Worm (Caenorhabditis elegans) whole organism, young adult: Measurements from ENCODE around the gene pld-1.
A peak's percentile ranks its signal among the peaks of the same experiment; 100 is the strongest.

ENCODE experiments used
- B0336.3 ChIP-seq: fragments of 200-800 bp; sonication (Bioruptor generic); IDR thresholded peaks from 2 replicates; pipeline ENCODE4 v1.3.6; 2022; ENCODE audit warnings: missing genetic modification characterization, missing compliant biosample characterization
- C06A6.2 ChIP-seq: fragments of 200-800 bp; sonication (Bioruptor generic); conservative IDR thresholded peaks from 2 replicates; pipeline ENCODE4 v1.3.6; 2022; ENCODE audit warnings: missing genetic modification characterization, missing compliant biosample characterization
- C17E4.6 ChIP-seq: fragments of 200-800 bp; sonication (Bioruptor generic); IDR thresholded peaks from 2 replicates; pipeline ENCODE4 v1.3.6; 2022; ENCODE audit warnings: missing genetic modification reagents, missing genetic modification characterization, missing compliant biosample characterization
- F10E7.11 ChIP-seq: sonication (generic microtip); optimal IDR thresholded peaks from 2 replicates; lab custom pipeline; 2017; ENCODE audit warnings: mild to moderate bottlenecking, missing genetic modification characterization, moderate library complexity, missing compliant biosample characterization
- F33H1.4 ChIP-seq: fragments of 200-800 bp; sonication (Bioruptor generic); IDR thresholded peaks from 2 replicates; pipeline ENCODE4 v1.3.6; 2022; ENCODE audit warnings: missing genetic modification reagents, missing genetic modification characterization, missing compliant biosample characterization
- F37B4.10 ChIP-seq: fragments of 200-800 bp; sonication (Bioruptor generic); IDR thresholded peaks from 2 replicates; pipeline ENCODE4 v1.3.6; 2022; ENCODE audit warnings: missing genetic modification characterization, missing compliant biosample characterization
- F49E8.2 ChIP-seq: sonication (generic microtip); optimal IDR thresholded peaks from 3 replicates; lab custom pipeline; 2017; ENCODE audit warnings: missing genetic modification characterization, mild to moderate bottlenecking, missing compliant biosample characterization, antibody characterized with exemption, moderate library complexity; ENCODE audit not compliant: insufficient read depth
- F52B5.7 ChIP-seq: sonication (generic microtip); optimal IDR thresholded peaks from 2 replicates; lab custom pipeline; 2016; ENCODE audit warnings: mild to moderate bottlenecking, missing genetic modification characterization, missing compliant biosample characterization
- F57C9.4 ChIP-seq: sonication (generic microtip); optimal IDR thresholded peaks from 2 replicates; lab custom pipeline; 2017; ENCODE audit warnings: mild to moderate bottlenecking, missing genetic modification characterization, missing compliant biosample characterization
- T07F8.4 ChIP-seq: sonication (generic microtip); optimal IDR thresholded peaks from 2 replicates; lab custom pipeline; 2016; ENCODE audit warnings: mild to moderate bottlenecking, missing genetic modification characterization, moderate library complexity, missing compliant biosample characterization
- Y53F4B.3 ChIP-seq: fragments of 200-800 bp; sonication (Bioruptor generic); IDR thresholded peaks from 2 replicates; pipeline ENCODE4 v1.3.6; 2022; ENCODE audit warnings: missing genetic modification reagents, missing genetic modification characterization, missing compliant biosample characterization
- Y56A3A.18 ChIP-seq: fragments of 200-800 bp; sonication (Bioruptor generic); IDR thresholded peaks from 2 replicates; pipeline ENCODE4 v1.3.6; 2022; ENCODE audit warnings: missing genetic modification reagents, missing genetic modification characterization, missing compliant biosample characterization
- akir-1 ChIP-seq: fragments of 200-800 bp; sonication (Bioruptor generic); optimal IDR thresholded peaks from 2 replicates; lab custom pipeline; 2018; ENCODE audit warnings: mild to moderate bottlenecking, missing genetic modification characterization, moderate library complexity, missing compliant biosample characterization
- aptf-2 ChIP-seq: fragments of 200-800 bp; sonication (Bioruptor generic); conservative IDR thresholded peaks from 2 replicates; pipeline ENCODE4 v1.3.6; 2022; ENCODE audit warnings: missing genetic modification reagents, missing genetic modification characterization, missing compliant biosample characterization
- bed-1 ChIP-seq: fragments of 200-800 bp; sonication (Bioruptor generic); IDR thresholded peaks from 2 replicates; pipeline ENCODE4 v1.3.6; 2022; ENCODE audit warnings: missing genetic modification reagents, missing genetic modification characterization, missing compliant biosample characterization
- cebp-2 ChIP-seq: fragments of 200-800 bp; sonication (Bioruptor generic); IDR thresholded peaks from 2 replicates; pipeline ENCODE4 v1.3.6; 2022; ENCODE audit warnings: missing genetic modification characterization, missing compliant biosample characterization
- ceh-58 ChIP-seq: fragments of 200-800 bp; sonication (Bioruptor generic); IDR thresholded peaks from 2 replicates; pipeline ENCODE4 v1.3.6; 2022; ENCODE audit warnings: missing genetic modification characterization, missing compliant biosample characterization
- die-1 ChIP-seq: sonication (generic microtip); optimal IDR thresholded peaks from 2 replicates; lab custom pipeline; 2016; ENCODE audit warnings: missing genotype, mild to moderate bottlenecking, missing genetic modification characterization, missing compliant biosample characterization
- dox-1 ChIP-seq: fragments of 200-800 bp; sonication (Bioruptor generic); IDR thresholded peaks from 2 replicates; pipeline ENCODE4 v1.3.6; 2022; ENCODE audit warnings: missing genetic modification reagents, missing genetic modification characterization, missing compliant biosample characterization
- dpl-1 ChIP-seq: fragments of 150-350 bp; optimal IDR thresholded peaks from 2 replicates; lab custom pipeline; 2014; ENCODE audit warnings: missing biosample characterization, missing genetic modification reagents, missing genetic modification characterization
- efl-1 ChIP-seq: fragments of 150-350 bp; optimal IDR thresholded peaks from 2 replicates; lab custom pipeline; 2014; ENCODE audit warnings: missing biosample characterization, missing genetic modification reagents, missing genetic modification characterization
- ekl-4 ChIP-seq: fragments of 200-800 bp; sonication (Bioruptor generic); IDR thresholded peaks from 2 replicates; pipeline ENCODE4 v1.3.6; 2022; ENCODE audit warnings: missing genetic modification reagents, missing genetic modification characterization, missing compliant biosample characterization
- ets-4 ChIP-seq: fragments of 200-800 bp; sonication (Bioruptor generic); optimal IDR thresholded peaks from 2 replicates; lab custom pipeline; 2018; ENCODE audit warnings: mild to moderate bottlenecking, missing genetic modification characterization, missing compliant biosample characterization
- fkh-3 ChIP-seq: sonication (generic microtip); optimal IDR thresholded peaks from 2 replicates; lab custom pipeline; 2016; ENCODE audit warnings: mild to moderate bottlenecking, missing genetic modification characterization, missing compliant biosample characterization
- gei-17 ChIP-seq: fragments of 200-800 bp; sonication (Bioruptor generic); optimal IDR thresholded peaks from 2 replicates; lab custom pipeline; 2018; ENCODE audit warnings: mild to moderate bottlenecking, missing genetic modification characterization, missing compliant biosample characterization
- him-1 ChIP-seq: sonication (generic microtip); optimal IDR thresholded peaks from 2 replicates; lab custom pipeline; 2016; ENCODE audit warnings: missing genotype, missing genetic modification reagents, missing genetic modification characterization, missing compliant biosample characterization
- hlh-26 ChIP-seq: fragments of 200-800 bp; sonication (Bioruptor generic); conservative IDR thresholded peaks from 2 replicates; pipeline ENCODE4 v1.3.6; 2022; ENCODE audit warnings: missing genetic modification reagents, missing genetic modification characterization, missing compliant biosample characterization
- hsf-1 ChIP-seq: fragments of 200-800 bp; sonication (Bioruptor generic); IDR thresholded peaks from 2 replicates; pipeline ENCODE4 v1.3.6; 2022; ENCODE audit warnings: missing genetic modification reagents, missing genetic modification characterization, missing compliant biosample characterization
- let-526 ChIP-seq: fragments of 200-800 bp; sonication (Bioruptor generic); IDR thresholded peaks from 2 replicates; pipeline ENCODE4 v1.3.6; 2022; ENCODE audit warnings: missing genetic modification reagents, missing genetic modification characterization, missing compliant biosample characterization
- let-607 ChIP-seq, 2 experiments: fragments of 200-800 bp in 1 of 2; sonication (Bioruptor generic) in 1 of 2; sonication (generic microtip) in 1 of 2; optimal IDR thresholded peaks; 2 replicates each; lab custom pipeline; 2016 to 2018; ENCODE audit warnings: mild to moderate bottlenecking in 2 of 2, missing compliant biosample characterization in 2 of 2, missing genetic modification characterization in 2 of 2, moderate library complexity in 2 of 2, missing genotype in 1 of 2
- lir-1 ChIP-seq: fragments of 200-800 bp; sonication (Bioruptor generic); conservative IDR thresholded peaks from 2 replicates; pipeline ENCODE4 v1.3.6; 2022; ENCODE audit warnings: missing genetic modification reagents, missing genetic modification characterization, missing compliant biosample characterization
- lsy-27 ChIP-seq: sonication (generic microtip); optimal IDR thresholded peaks from 2 replicates; lab custom pipeline; 2017; ENCODE audit warnings: missing genetic modification characterization, mild to moderate bottlenecking, missing compliant biosample characterization, antibody characterized with exemption, missing genotype, borderline replicate concordance; ENCODE audit not compliant: insufficient read depth
- mxl-1 ChIP-seq: sonication (generic microtip); optimal IDR thresholded peaks from 2 replicates; lab custom pipeline; 2016; ENCODE audit warnings: missing genetic modification characterization, missing compliant biosample characterization
- nfya-1 ChIP-seq: sonication (generic microtip); optimal IDR thresholded peaks from 2 replicates; lab custom pipeline; 2017; ENCODE audit warnings: antibody characterized with exemption, missing compliant biosample characterization, missing genetic modification characterization, borderline replicate concordance; ENCODE audit not compliant: insufficient read depth
- nfya-2 ChIP-seq: fragments of 200-800 bp; sonication (Bioruptor generic); IDR thresholded peaks from 2 replicates; pipeline ENCODE4 v1.3.6; 2022; ENCODE audit warnings: missing genetic modification reagents, missing genetic modification characterization, missing compliant biosample characterization
- nfyb-1 ChIP-seq: fragments of 200-800 bp; sonication (Bioruptor generic); IDR thresholded peaks from 2 replicates; pipeline ENCODE4 v1.3.6; 2022; ENCODE audit warnings: missing genetic modification reagents, missing genetic modification characterization, missing compliant biosample characterization
- pbrm-1 ChIP-seq: fragments of 200-800 bp; sonication (Bioruptor generic); IDR thresholded peaks from 2 replicates; pipeline ENCODE4 v1.3.6; 2022; ENCODE audit warnings: missing genetic modification reagents, missing genetic modification characterization, missing compliant biosample characterization
- pha-4 ChIP-seq: fragments of 150-350 bp; sonication (generic microtip); optimal IDR thresholded peaks from 2 replicates; lab custom pipeline; 2014; ENCODE audit warnings: missing biosample characterization, missing genetic modification reagents, missing genetic modification characterization
- rcor-1 ChIP-seq: fragments of 200-800 bp; sonication (Bioruptor generic); IDR thresholded peaks from 2 replicates; pipeline ENCODE4 v1.3.6; 2022; ENCODE audit warnings: missing genetic modification reagents, missing genetic modification characterization, missing compliant biosample characterization
- sea-2 ChIP-seq: fragments of 200-800 bp; sonication (Bioruptor generic); IDR thresholded peaks from 2 replicates; pipeline ENCODE4 v1.3.6; 2022; ENCODE audit warnings: missing genetic modification characterization, missing compliant biosample characterization
- snpc-1.1 ChIP-seq: sonication (generic microtip); optimal IDR thresholded peaks from 2 replicates; lab custom pipeline; 2017; ENCODE audit warnings: missing genetic modification characterization, mild to moderate bottlenecking, missing compliant biosample characterization, antibody characterized with exemption, moderate library complexity, missing genotype, missing genetic modification reagents; ENCODE audit not compliant: insufficient read depth
- tbx-9 ChIP-seq: sonication (generic microtip); optimal IDR thresholded peaks from 2 replicates; lab custom pipeline; 2016; ENCODE audit warnings: borderline replicate concordance, missing genetic modification characterization, inconsistent platforms, missing compliant biosample characterization
- tlf-1 ChIP-seq: fragments of 200-800 bp; sonication (Bioruptor generic); optimal IDR thresholded peaks from 2 replicates; lab custom pipeline; 2018; ENCODE audit warnings: mild to moderate bottlenecking, missing genetic modification characterization, missing compliant biosample characterization
- xnd-1 ChIP-seq: sonication (generic microtip); optimal IDR thresholded peaks from 2 replicates; lab custom pipeline; 2016; ENCODE audit warnings: missing genotype, missing genetic modification reagents, missing genetic modification characterization, missing compliant biosample characterization
- ztf-18 ChIP-seq: sonication (generic microtip); optimal IDR thresholded peaks from 2 replicates; lab custom pipeline; 2016; ENCODE audit warnings: missing genotype, mild to moderate bottlenecking, missing genetic modification characterization, missing compliant biosample characterization
- ztf-25 ChIP-seq: fragments of 200-800 bp; sonication (Bioruptor generic); IDR thresholded peaks from 2 replicates; pipeline ENCODE4 v1.3.6; 2022; ENCODE audit warnings: missing genetic modification reagents, missing genetic modification characterization, missing compliant biosample characterization
- ztf-26 ChIP-seq: sonication (generic microtip); optimal IDR thresholded peaks from 2 replicates; lab custom pipeline; 2017; ENCODE audit warnings: missing genetic modification characterization, missing compliant biosample characterization
- ztf-3 ChIP-seq: fragments of 200-800 bp; sonication (Bioruptor generic); optimal IDR thresholded peaks from 2 replicates; lab custom pipeline; 2018; ENCODE audit warnings: mild to moderate bottlenecking, missing genetic modification characterization, missing compliant biosample characterization

pld-1 gene

ce11 chrII:5105020-5105419 lies 13.5 kb upstream of the pld-1 start (continued):
- peak; percentile 86 for TF ChIP-seq ztf-26 (tag; lab: Kevin White, UChicago)
- no peak for TF ChIP-seq F37B4.10 (GFP tag; lab: Robert Waterston, UW)
- TF ChIP-seq xnd-1 (tag; lab: Kevin White, UChicago): peak; percentile 13
- 0 out of 2 replicates have a peak, but pooled peaks have one; percentile 20 for TF ChIP-seq hlh-26 (GFP tag; lab: Robert Waterston, UW)
- TF ChIP-seq rcor-1 (GFP tag; lab: Robert Waterston, UW): peak; percentile 82
- TF ChIP-seq mxl-1 (tag; lab: Kevin White, UChicago): peak; percentile 95
- TF ChIP-seq lir-1: peak; percentile 61; the same call in 1 of the 2 replicates
- TF ChIP-seq snpc-1.1 (tag; lab: Kevin White, UChicago): peak; percentile 70
- peak; percentile 64 for TF ChIP-seq F49E8.2 (tag; lab: Kevin White, UChicago)
- TF ChIP-seq efl-1 (GFP tag; lab: Kevin White, UChicago): no peak
- peak; percentile 82 for TF ChIP-seq F57C9.4 (tag; lab: Kevin White, UChicago)
- 0 out of 2 replicates have a peak, but pooled peaks have one; percentile 56 for TF ChIP-seq aptf-2
- TF ChIP-seq let-526 (GFP tag; lab: Robert Waterston, UW): peak; percentile 70
- TF ChIP-seq B0336.3 (GFP tag; lab: Robert Waterston, UW): peak; percentile 86
- TF ChIP-seq F33H1.4: peak; percentile 46
- TF ChIP-seq him-1 (tag; lab: Kevin White, UChicago): peak; percentile 98
- TF ChIP-seq bed-1 (GFP tag; lab: Robert Waterston, UW): peak; percentile 87; the same call in 1 of the 2 replicates
- TF ChIP-seq nfyb-1 (GFP tag; lab: Robert Waterston, UW): peak; percentile 93
- peak; percentile 54; the same call in 1 of the 2 replicates for TF ChIP-seq hsf-1 (GFP tag; lab: Robert Waterston, UW)
- no peak for TF ChIP-seq nfya-1 (tag; lab: Kevin White, UChicago)
- TF ChIP-seq T07F8.4 (tag; lab: Kevin White, UChicago): peak; percentile 73
- no peak for TF ChIP-seq sea-2
- TF ChIP-seq dox-1 (GFP tag; lab: Robert Waterston, UW): peak; percentile 90; the same call in 1 of the 2 replicates
- TF ChIP-seq ztf-18: peak; percentile 81
- TF ChIP-seq ceh-58 (GFP tag; lab: Robert Waterston, UW): no peak
- peak; percentile 95 for TF ChIP-seq die-1 (tag; lab: Kevin White, UChicago)
- TF ChIP-seq ekl-4: peak; percentile 89
- peak; percentile 85 for TF ChIP-seq pbrm-1 (GFP tag; lab: Robert Waterston, UW)
- TF ChIP-seq akir-1 (GFP tag; lab: Kevin White, UChicago): peak; percentile 83
- TF ChIP-seq gei-17 (GFP tag; lab: Kevin White, UChicago): peak; percentile 18
- TF ChIP-seq F52B5.7 (tag; lab: Kevin White, UChicago): peak; percentile 82
- no peak for TF ChIP-seq Y53F4B.3
- TF ChIP-seq pha-4: no peak
- TF ChIP-seq C06A6.2 (GFP tag; lab: Robert Waterston, UW): 0 out of 2 replicates have a peak, but pooled peaks have one; percentile 56
- TF ChIP-seq cebp-2: peak; percentile 94; the same call in 1 of the 2 replicates
- TF ChIP-seq lsy-27 (tag; lab: Kevin White, UChicago): peak; percentile 60
- peak; percentile 1 for TF ChIP-seq dpl-1
- peak; percentile 63 for TF ChIP-seq C17E4.6
- TF ChIP-seq tbx-9 (tag; lab: Kevin White, UChicago): peak; percentile 79
- TF ChIP-seq Y56A3A.18 (GFP tag; lab: Robert Waterston, UW): peak; percentile 83; the same call in 1 of the 2 replicates
- peak; percentile 36 for TF ChIP-seq tlf-1 (GFP tag; lab: Kevin White, UChicago)
- peak; percentile 85 for TF ChIP-seq fkh-3 (tag; lab: Kevin White, UChicago)
- no peak for TF ChIP-seq ztf-3 (GFP tag; lab: Kevin White, UChicago)
- TF ChIP-seq ztf-25 (GFP tag; lab: Robert Waterston, UW): peak; percentile 92
- peak; percentile 79 for TF ChIP-seq F10E7.11 (tag; lab: Kevin White, UChicago)
- TF ChIP-seq let-607 (tag; optimal IDR thresholded peaks at IDR 0.05; lab: Kevin White, UChicago): peak; percentile 34 to 68
- peak; percentile 67 for TF ChIP-seq ets-4 (GFP tag; lab: Kevin White, UChicago)
- TF ChIP-seq nfya-2: no peak
